Worm (Caenorhabditis elegans): ENCODE results near the gene srh-61.

DNA sequence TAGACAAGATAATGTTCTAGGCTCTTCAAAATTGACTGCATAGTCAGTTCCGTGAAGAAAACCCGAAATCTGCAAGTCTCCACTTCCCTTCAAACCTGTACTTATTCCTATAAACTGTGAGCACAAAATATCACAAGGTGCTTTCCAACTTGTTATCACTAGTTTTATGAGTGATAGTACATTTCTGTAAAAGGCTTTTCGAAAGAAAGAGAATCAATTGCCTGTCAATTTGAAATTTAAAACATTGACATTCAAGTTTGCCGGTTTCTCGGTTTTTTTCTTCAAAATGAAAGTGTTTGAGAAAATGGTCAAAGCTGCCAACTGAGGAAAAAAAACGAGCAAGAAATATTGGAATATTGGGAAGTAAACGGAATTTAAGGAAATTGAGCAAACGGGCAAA, 1.8 kb upstream of the srh-61 start:
- TF ChIP-seq zag-1 (tag; optimal IDR thresholded peaks at IDR 0.05), result no peak
- TF ChIP-seq dpl-1 (GFP tag; optimal IDR thresholded peaks at IDR 0.05), result no peak
- TF ChIP-seq C16A3.4 (tag; optimal IDR thresholded peaks at IDR 0.05), result no peak
- TF ChIP-seq ces-1 (GFP tag; optimal IDR thresholded peaks at IDR 0.05), result no peak
- no peak for TF ChIP-seq unc-130 (tag; optimal IDR thresholded peaks at IDR 0.05)
